Worm (Caenorhabditis elegans) whole organism, L3 larva: ENCODE data around the gene ahsa-1.
A peak's percentile ranks its signal among the peaks of the same experiment; 100 is the strongest.

ENCODE experiments used
- R02D3.7 ChIP-seq: fragments of 150-350 bp; optimal IDR thresholded peaks from 2 replicates; lab custom pipeline; 2014; ENCODE audit warnings: missing biosample characterization, missing genetic modification characterization
- ZK546.5 ChIP-seq: sonication (generic microtip); optimal IDR thresholded peaks from 2 replicates; lab custom pipeline; 2017; ENCODE audit warnings: missing biosample characterization, missing genetic modification characterization
- aly-2 ChIP-seq: fragments of 150-350 bp; optimal IDR thresholded peaks from 2 replicates; lab custom pipeline; 2014; ENCODE audit warnings: missing biosample characterization, missing genetic modification characterization
- ama-1 ChIP-seq: fragments of 150-350 bp; optimal IDR thresholded peaks from 2 replicates; lab custom pipeline; 2018
- ceh-16 ChIP-seq: sonication (generic microtip); optimal IDR thresholded peaks from 2 replicates; lab custom pipeline; 2017; ENCODE audit warnings: missing biosample characterization, missing genetic modification characterization
- ceh-28 ChIP-seq: fragments of 150-350 bp; optimal IDR thresholded peaks from 2 replicates; lab custom pipeline; 2014; ENCODE audit warnings: missing biosample characterization, missing genetic modification reagents, missing genetic modification characterization
- ceh-82 ChIP-seq: fragments of 150-350 bp; optimal IDR thresholded peaks from 2 replicates; lab custom pipeline; 2014; ENCODE audit warnings: missing biosample characterization, missing genetic modification characterization
- ceh-9 ChIP-seq: sonication (generic microtip); optimal IDR thresholded peaks from 2 replicates; lab custom pipeline; 2018; ENCODE audit warnings: missing biosample characterization, missing genetic modification characterization
- daf-12 ChIP-seq: fragments of 150-350 bp; optimal IDR thresholded peaks from 2 replicates; lab custom pipeline; 2014; ENCODE audit warnings: missing biosample characterization, missing genetic modification reagents, missing genetic modification characterization
- egl-27 ChIP-seq: sonication (generic microtip); optimal IDR thresholded peaks from 4 replicates; lab custom pipeline; 2017; ENCODE audit warnings: missing biosample characterization, missing genetic modification reagents, missing genetic modification characterization
- egl-5 ChIP-seq: fragments of 150-350 bp; optimal IDR thresholded peaks from 2 replicates; lab custom pipeline; 2017; ENCODE audit warnings: missing biosample characterization, missing genetic modification reagents, missing genetic modification characterization, inconsistent platforms
- elt-1 ChIP-seq: fragments of 150-350 bp; optimal IDR thresholded peaks from 2 replicates; lab custom pipeline; 2014; ENCODE audit warnings: missing biosample characterization, missing genetic modification characterization
- elt-2 ChIP-seq: sonication (generic microtip); optimal IDR thresholded peaks from 2 replicates; lab custom pipeline; 2016; ENCODE audit warnings: missing genetic modification reagents, mild to moderate bottlenecking, missing genetic modification characterization, missing compliant biosample characterization
- elt-3 ChIP-seq, 3 experiments: fragments of 150-350 bp in 1 of 3; sonication (generic microtip) in 2 of 3; optimal IDR thresholded peaks; 2 replicates in 2 of 3; 4 replicates in 1 of 3; lab custom pipeline; 2014 to 2017; ENCODE audit warnings: missing biosample characterization in 3 of 3, missing genetic modification characterization in 3 of 3
- eor-1 ChIP-seq, 2 experiments: fragments of 150-350 bp; optimal IDR thresholded peaks; 2 replicates each; lab custom pipeline; 2014 to 2018; ENCODE audit warnings: missing biosample characterization in 2 of 2, missing genetic modification characterization in 2 of 2
- fkh-2 ChIP-seq: fragments of 150-350 bp; optimal IDR thresholded peaks from 2 replicates; lab custom pipeline; 2014; ENCODE audit warnings: missing biosample characterization, missing genetic modification reagents, missing genetic modification characterization
- fos-1 ChIP-seq: fragments of 150-350 bp; optimal IDR thresholded peaks from 2 replicates; lab custom pipeline; 2014; ENCODE audit warnings: missing biosample characterization, missing genetic modification characterization
- hmg-11 ChIP-seq: sonication (generic microtip); optimal IDR thresholded peaks from 2 replicates; lab custom pipeline; 2016; ENCODE audit warnings: missing genetic modification characterization, missing compliant biosample characterization
- jun-1 ChIP-seq: fragments of 150-350 bp; optimal IDR thresholded peaks from 2 replicates; lab custom pipeline; 2014; ENCODE audit warnings: missing biosample characterization, missing genetic modification reagents, missing genetic modification characterization
- lin-15B ChIP-seq: fragments of 150-350 bp; optimal IDR thresholded peaks from 2 replicates; lab custom pipeline; 2014; ENCODE audit warnings: missing biosample characterization, missing genetic modification characterization
- lin-39 ChIP-seq: fragments of 150-350 bp; optimal IDR thresholded peaks from 2 replicates; lab custom pipeline; 2018; ENCODE audit warnings: missing biosample characterization, missing genetic modification reagents, missing genetic modification characterization
- lsy-12 ChIP-seq: sonication (generic microtip); optimal IDR thresholded peaks from 2 replicates; lab custom pipeline; 2016; ENCODE audit warnings: mild to moderate bottlenecking, missing genetic modification characterization, missing compliant biosample characterization
- mdl-1 ChIP-seq: fragments of 150-350 bp; optimal IDR thresholded peaks from 2 replicates; lab custom pipeline; 2014; ENCODE audit warnings: missing biosample characterization, missing genetic modification characterization
- mml-1 ChIP-seq: fragments of 150-350 bp; sonication (generic microtip); optimal IDR thresholded peaks from 3 replicates; lab custom pipeline; 2014; ENCODE audit warnings: missing biosample characterization, missing genetic modification characterization
- nfya-1 ChIP-seq: sonication (generic microtip); optimal IDR thresholded peaks from 2 replicates; lab custom pipeline; 2017; ENCODE audit warnings: missing genetic modification characterization, mild to moderate bottlenecking, missing compliant biosample characterization, antibody characterized with exemption, moderate library complexity; ENCODE audit not compliant: insufficient read depth
- nhr-11 ChIP-seq: fragments of 150-350 bp; optimal IDR thresholded peaks from 2 replicates; lab custom pipeline; 2014; ENCODE audit warnings: missing biosample characterization, missing genetic modification characterization
- nhr-12 ChIP-seq: fragments of 150-350 bp; optimal IDR thresholded peaks from 2 replicates; lab custom pipeline; 2014; ENCODE audit warnings: missing biosample characterization, missing genetic modification characterization
- nhr-23 ChIP-seq: fragments of 150-350 bp; optimal IDR thresholded peaks from 2 replicates; lab custom pipeline; 2014; ENCODE audit warnings: missing biosample characterization, missing genetic modification reagents, missing genetic modification characterization
- nhr-237 ChIP-seq: fragments of 150-350 bp; optimal IDR thresholded peaks from 2 replicates; lab custom pipeline; 2014; ENCODE audit warnings: missing biosample characterization, missing genetic modification characterization
- nhr-25 ChIP-seq: sonication (generic microtip); optimal IDR thresholded peaks from 2 replicates; lab custom pipeline; 2017; ENCODE audit warnings: missing biosample characterization, missing genetic modification characterization
- nhr-28 ChIP-seq: fragments of 150-350 bp; optimal IDR thresholded peaks from 2 replicates; lab custom pipeline; 2014; ENCODE audit warnings: missing biosample characterization, missing genetic modification characterization
- nhr-43 ChIP-seq: sonication (generic microtip); optimal IDR thresholded peaks from 2 replicates; lab custom pipeline; 2016; ENCODE audit warnings: mild to moderate bottlenecking, missing genetic modification characterization, missing compliant biosample characterization; ENCODE audit not compliant: poor library complexity, severe bottlenecking
- nhr-67 ChIP-seq: fragments of 150-350 bp; optimal IDR thresholded peaks from 2 replicates; lab custom pipeline; 2014; ENCODE audit warnings: missing biosample characterization, missing genetic modification characterization
- nhr-77 ChIP-seq: fragments of 150-350 bp; optimal IDR thresholded peaks from 2 replicates; lab custom pipeline; 2014; ENCODE audit warnings: missing biosample characterization, missing genetic modification characterization
- pha-4 ChIP-seq: fragments of 150-350 bp; optimal IDR thresholded peaks from 2 replicates; lab custom pipeline; 2014; ENCODE audit warnings: missing biosample characterization, missing genetic modification reagents, missing genetic modification characterization
- pqm-1 ChIP-seq: fragments of 150-350 bp; optimal IDR thresholded peaks from 2 replicates; lab custom pipeline; 2017; ENCODE audit warnings: missing biosample characterization, missing genetic modification characterization, inconsistent platforms
- skn-1 ChIP-seq: fragments of 150-350 bp; optimal IDR thresholded peaks from 2 replicates; lab custom pipeline; 2014; ENCODE audit warnings: missing biosample characterization, missing genetic modification characterization
- snpc-4 ChIP-seq: fragments of 150-350 bp; optimal IDR thresholded peaks from 2 replicates; lab custom pipeline; 2014; ENCODE audit warnings: missing biosample characterization, missing genetic modification characterization
- tbx-2 ChIP-seq: sonication (generic microtip); optimal IDR thresholded peaks from 2 replicates; lab custom pipeline; 2016; ENCODE audit warnings: mild to moderate bottlenecking, missing genetic modification characterization, missing compliant biosample characterization
- unc-39 ChIP-seq: sonication (generic microtip); optimal IDR thresholded peaks from 4 replicates; lab custom pipeline; 2017; ENCODE audit warnings: missing biosample characterization, missing genetic modification characterization
- unc-62 ChIP-seq: fragments of 150-350 bp; sonication (generic microtip); optimal IDR thresholded peaks from 4 replicates; lab custom pipeline; 2014; ENCODE audit warnings: missing biosample characterization, missing genetic modification reagents, missing genetic modification characterization
- zag-1 ChIP-seq: fragments of 150-350 bp; optimal IDR thresholded peaks from 2 replicates; lab custom pipeline; 2014; ENCODE audit warnings: missing biosample characterization, missing genetic modification characterization
- ztf-11 ChIP-seq: fragments of 150-350 bp; optimal IDR thresholded peaks from 2 replicates; lab custom pipeline; 2014; ENCODE audit warnings: missing biosample characterization, missing genetic modification characterization
- ztf-4 ChIP-seq: fragments of 150-350 bp; optimal IDR thresholded peaks from 2 replicates; lab custom pipeline; 2014; ENCODE audit warnings: missing biosample characterization, missing genetic modification characterization

ahsa-1 gene

ce11 chrV:15063987-15064386 lies 21.2 kb downstream of the ahsa-1 start, which contains the start of gene rap-2:
rap-2 (minus strand) TSS chrV:15064087.
- TF ChIP-seq lsy-12 (tag; lab: Kevin White, UChicago) (no peak), nhr-12 (tag; lab: Kevin White, UChicago) (no peak), lin-15B (no peak), ZK546.5 (no peak), hmg-11 (no peak), fkh-2 (tag; lab: Kevin White, UChicago) (no peak), tbx-2 (tag; lab: Kevin White, UChicago) (no peak), ceh-9 (tag; lab: Kevin White, UChicago) (no peak)

DNA sequence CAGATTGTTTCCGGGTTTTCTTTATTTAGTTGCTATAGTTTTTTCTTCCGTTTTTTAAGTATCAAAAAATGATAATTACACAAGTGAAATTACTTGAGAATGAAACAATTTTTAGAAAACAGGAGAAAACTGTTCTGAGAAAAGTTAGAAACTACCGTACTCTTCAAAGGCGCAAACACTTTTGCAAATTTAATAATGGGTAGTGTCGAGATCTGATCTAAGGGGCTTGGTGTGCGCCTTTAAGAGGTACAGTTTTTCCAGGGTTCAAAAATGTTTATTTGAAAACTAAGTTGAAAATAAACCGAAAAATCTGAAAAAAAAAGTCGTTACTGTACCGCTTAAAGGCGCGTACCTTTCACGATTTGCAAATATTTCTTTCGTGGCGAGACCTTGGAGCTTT lies 24.6 kb downstream of the ahsa-1 start:
- no peak for TF ChIP-seq ZK546.5
- no peak for TF ChIP-seq nhr-237 (tag; lab: Kevin White, UChicago)
- no peak for TF ChIP-seq ama-1
- TF ChIP-seq nhr-12 (tag; lab: Kevin White, UChicago): no peak
- TF ChIP-seq lsy-12 (tag; lab: Kevin White, UChicago): no peak
- no peak for TF ChIP-seq nhr-67 (tag; lab: Kevin White, UChicago)
- TF ChIP-seq nhr-77 (tag; lab: Kevin White, UChicago): no peak
- no peak for TF ChIP-seq ceh-28 (tag; lab: Kevin White, UChicago)
- no peak for TF ChIP-seq hmg-11
- TF ChIP-seq skn-1: no peak
- no peak for TF ChIP-seq nhr-23
- no peak for TF ChIP-seq ztf-11 (tag; lab: Kevin White, UChicago)
- TF ChIP-seq unc-62 (GFP tag; lab: Kevin White, UChicago): no peak
- TF ChIP-seq elt-1: no peak
- TF ChIP-seq nfya-1 (tag; lab: Kevin White, UChicago): no peak
- no peak for TF ChIP-seq ceh-16
- no peak for TF ChIP-seq mml-1 (tag; lab: Kevin White, UChicago)
- TF ChIP-seq nhr-28 (tag; lab: Kevin White, UChicago): no peak
- TF ChIP-seq eor-1 (tag; optimal IDR thresholded peaks at IDR 0.05; lab: Kevin White, UChicago): no peak
- TF ChIP-seq lin-15B: no peak

DNA sequence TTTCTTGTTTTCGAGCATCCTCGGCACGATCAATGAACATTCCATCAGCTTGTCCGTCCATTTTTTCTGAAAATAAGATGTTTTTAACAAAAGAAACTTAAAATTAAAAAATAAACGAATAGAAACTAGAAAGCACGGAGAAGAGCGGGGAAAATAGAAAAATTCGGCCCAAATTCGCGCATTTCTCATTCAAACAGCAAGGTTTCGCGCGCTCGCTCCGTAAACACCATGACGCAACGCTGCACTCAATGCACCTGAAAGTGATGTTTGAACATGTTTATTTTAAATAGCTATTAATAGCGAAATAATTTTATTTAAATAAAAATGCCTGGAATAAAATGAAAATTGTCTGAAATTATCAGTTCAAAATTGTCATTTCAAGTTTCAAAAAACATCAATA lies 25.7 kb downstream of the ahsa-1 start, which contains the start of the genes mcm-3 and C25D7.15:
Gene mcm-3, minus strand, starts transcription at position 66 of the 400 bp plus-strand sequence.
Gene C25D7.15, plus strand, starts transcription at position 275 of the 400 bp plus-strand sequence.
- TF ChIP-seq pha-4 (peak; percentile 66), elt-2 (tag; lab: Kevin White, UChicago) (peak; percentile 3), lin-15B (peak; percentile 28), daf-12 (tag; lab: Kevin White, UChicago) (no peak), nhr-25 (peak; percentile 28), nhr-23 (peak; percentile 41), jun-1 (tag; lab: Kevin White, UChicago) (no peak), elt-1 (no peak), ceh-9 (tag; lab: Kevin White, UChicago) (no peak), ztf-4 (tag; lab: Kevin White, UChicago) (no peak), ceh-28 (tag; lab: Kevin White, UChicago) (no peak), ZK546.5 (no peak), unc-62 (GFP tag; lab: Kevin White, UChicago) (no peak)
- TF ChIP-seq, all 47 proteins: peak for 5

ce11 chrV:15058965-15059364 lies 26.2 kb downstream of the ahsa-1 start:
- TF ChIP-seq lsy-12 (tag; lab: Kevin White, UChicago): no peak
- no peak for TF ChIP-seq eor-1 (tag; optimal IDR thresholded peaks at IDR 0.05; lab: Kevin White, UChicago)
- no peak for TF ChIP-seq zag-1 (tag; lab: Kevin White, UChicago)
- no peak for TF ChIP-seq ztf-4 (tag; lab: Kevin White, UChicago)
- no peak for TF ChIP-seq pqm-1 (tag; lab: Kevin White, UChicago)
- no peak for TF ChIP-seq egl-27 (tag; lab: Kevin White, UChicago)
- TF ChIP-seq elt-3 (tag; optimal IDR thresholded peaks at IDR 0.05; lab: Kevin White, UChicago): no peak
- no peak for TF ChIP-seq egl-5 (tag; lab: Kevin White, UChicago)
- no peak for TF ChIP-seq nhr-67 (tag; lab: Kevin White, UChicago)
- no peak for TF ChIP-seq ZK546.5
- TF ChIP-seq nhr-77 (tag; lab: Kevin White, UChicago): no peak
- no peak for TF ChIP-seq unc-39 (tag; lab: Kevin White, UChicago)

DNA sequence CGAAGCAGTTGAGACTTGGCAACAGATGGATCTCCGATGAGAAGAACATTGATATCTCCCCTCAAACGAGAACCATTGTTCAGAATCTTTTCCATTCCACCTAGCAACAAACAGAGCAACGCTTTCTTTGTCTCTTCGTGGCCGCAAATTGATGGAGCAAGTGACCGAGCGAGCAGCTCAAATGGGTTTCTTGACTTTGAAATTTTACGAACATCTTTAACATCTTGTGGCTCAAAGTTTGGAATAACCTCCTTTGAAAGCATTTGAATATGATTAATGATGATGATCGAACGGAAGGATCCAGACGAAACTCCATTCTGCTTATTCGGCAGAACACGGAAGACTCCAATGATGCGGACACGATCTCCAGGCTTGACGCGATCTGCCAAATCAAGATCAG lies 26.8 kb downstream of the ahsa-1 start:
- TF ChIP-seq aly-2 (tag; lab: Kevin White, UChicago): no peak
- TF ChIP-seq R02D3.7 (tag; lab: Kevin White, UChicago): no peak
- no peak for TF ChIP-seq pqm-1 (tag; lab: Kevin White, UChicago)
- no peak for TF ChIP-seq nhr-11 (tag; lab: Kevin White, UChicago)
- TF ChIP-seq mml-1 (tag; lab: Kevin White, UChicago): no peak
- TF ChIP-seq nhr-23: no peak
- TF ChIP-seq hmg-11: no peak
- no peak for TF ChIP-seq ama-1
- TF ChIP-seq jun-1 (tag; lab: Kevin White, UChicago): no peak
- no peak for TF ChIP-seq eor-1 (tag; optimal IDR thresholded peaks at IDR 0.05; lab: Kevin White, UChicago)
- TF ChIP-seq lin-39 (tag; lab: Kevin White, UChicago): no peak
- TF ChIP-seq fos-1 (tag; lab: Kevin White, UChicago): no peak
- TF ChIP-seq snpc-4 (tag; lab: Kevin White, UChicago): no peak
- no peak for TF ChIP-seq nhr-43 (tag; lab: Kevin White, UChicago)
- TF ChIP-seq mdl-1 (tag; lab: Kevin White, UChicago): no peak
- TF ChIP-seq unc-62 (GFP tag; lab: Kevin White, UChicago): no peak
- no peak for TF ChIP-seq egl-27 (tag; lab: Kevin White, UChicago)
- TF ChIP-seq ceh-82: no peak
- no peak for TF ChIP-seq ceh-28 (tag; lab: Kevin White, UChicago)
